Fruit fly (Drosophila melanogaster) whole organism, prepupa: ENCODE results near the gene CG6055.

ENCODE experiments used
- Blimp-1 ChIP-seq: fragments of 200-800 bp; sonication (Bioruptor generic); optimal IDR thresholded peaks from 3 replicates; lab custom pipeline; 2017; ENCODE audit warnings: missing biosample characterization, missing genetic modification characterization, mild to moderate bottlenecking, moderate library complexity, missing genetic modification reagents
- CG11294 ChIP-seq: fragments of 200-800 bp; sonication (Bioruptor generic); IDR thresholded peaks from 2 replicates; pipeline ENCODE4 v1.3.6; 2022; ENCODE audit warnings: missing biosample characterization, missing genetic modification characterization
- CG11762 ChIP-seq: fragments of 200-800 bp; sonication (Bioruptor generic); optimal IDR thresholded peaks from 3 replicates; lab custom pipeline; 2016; ENCODE audit warnings: missing biosample characterization, missing genetic modification characterization; ENCODE audit not compliant: insufficient read depth
- CG11902 ChIP-seq: fragments of 200-800 bp; sonication (Bioruptor generic); optimal IDR thresholded peaks from 3 replicates; lab custom pipeline; 2016; ENCODE audit warnings: missing biosample characterization, missing genetic modification characterization
- CG15336 ChIP-seq: fragments of 200-800 bp; sonication (Bioruptor generic); IDR thresholded peaks from 2 replicates; pipeline ENCODE4 v1.3.6; 2022; ENCODE audit warnings: missing biosample characterization, missing genetic modification characterization
- CG1621 ChIP-seq: fragments of 200-800 bp; sonication (Bioruptor generic); optimal IDR thresholded peaks from 3 replicates; lab custom pipeline; 2018; ENCODE audit warnings: missing biosample characterization, mild to moderate bottlenecking, missing genetic modification characterization
- CG16779 ChIP-seq: fragments of 200-800 bp; sonication (Bioruptor generic); optimal IDR thresholded peaks from 3 replicates; lab custom pipeline; 2017; ENCODE audit warnings: missing biosample characterization, mild to moderate bottlenecking, missing genetic modification characterization
- CG31627 ChIP-seq: fragments of 200-800 bp; sonication (Bioruptor generic); optimal IDR thresholded peaks from 3 replicates; lab custom pipeline; 2016; ENCODE audit warnings: missing biosample characterization, missing genetic modification characterization
- CG32006 ChIP-seq: fragments of 200-800 bp; sonication (Bioruptor generic); optimal IDR thresholded peaks from 3 replicates; lab custom pipeline; 2017; ENCODE audit warnings: missing biosample characterization, mild to moderate bottlenecking, missing genetic modification characterization
- CG34406 ChIP-seq: fragments of 200-800 bp; sonication (Bioruptor generic); optimal IDR thresholded peaks from 3 replicates; lab custom pipeline; 2016; ENCODE audit warnings: missing biosample characterization, missing genetic modification characterization
- CG3919 ChIP-seq: fragments of 200-800 bp; sonication (Bioruptor generic); optimal IDR thresholded peaks from 3 replicates; lab custom pipeline; 2016; ENCODE audit warnings: missing biosample characterization, missing genetic modification characterization
- CG4318 ChIP-seq: fragments of 200-800 bp; sonication (Bioruptor generic); optimal IDR thresholded peaks from 3 replicates; lab custom pipeline; 2017; ENCODE audit warnings: missing biosample characterization, mild to moderate bottlenecking, missing genetic modification characterization
- CG6276 ChIP-seq: fragments of 200-800 bp; sonication (Bioruptor generic); optimal IDR thresholded peaks from 2 replicates; lab custom pipeline; 2017; ENCODE audit warnings: missing biosample characterization, mild to moderate bottlenecking, missing genetic modification characterization
- CG6808 ChIP-seq: fragments of 200-800 bp; sonication (Bioruptor generic); optimal IDR thresholded peaks from 3 replicates; lab custom pipeline; 2017; ENCODE audit warnings: missing biosample characterization, missing genetic modification characterization, mild to moderate bottlenecking, moderate library complexity, missing genetic modification reagents
- CG7368 ChIP-seq: fragments of 200-800 bp; sonication (Bioruptor generic); optimal IDR thresholded peaks from 3 replicates; lab custom pipeline; 2016; ENCODE audit warnings: missing biosample characterization, missing genetic modification characterization
- CG8119 ChIP-seq: fragments of 200-800 bp; sonication (Bioruptor generic); IDR thresholded peaks from 3 replicates; pipeline ENCODE4 v1.3.6; 2022; ENCODE audit warnings: missing biosample characterization, missing genetic modification characterization
- CG8319 ChIP-seq: fragments of 200-800 bp; sonication (Bioruptor generic); optimal IDR thresholded peaks from 3 replicates; lab custom pipeline; 2016; ENCODE audit warnings: missing biosample characterization, missing genetic modification characterization
- CG8632 ChIP-seq: fragments of 200-800 bp; sonication (Bioruptor generic); optimal IDR thresholded peaks from 3 replicates; lab custom pipeline; 2016; ENCODE audit warnings: missing biosample characterization, missing genetic modification characterization
- CG9139 ChIP-seq: fragments of 200-800 bp; sonication (Bioruptor generic); optimal IDR thresholded peaks from 3 replicates; lab custom pipeline; 2017; ENCODE audit warnings: missing biosample characterization, mild to moderate bottlenecking, missing genetic modification characterization
- Eip75B ChIP-seq: fragments of 200-800 bp; sonication (Bioruptor generic); optimal IDR thresholded peaks from 3 replicates; lab custom pipeline; 2016; ENCODE audit warnings: missing biosample characterization, missing genetic modification characterization
- Eip78C ChIP-seq: fragments of 200-800 bp; sonication (Bioruptor generic); peaks from one replicate; lab custom pipeline; 2016; ENCODE audit warnings: missing biosample characterization, missing genetic modification characterization
- Eip93F ChIP-seq: fragments of 200-800 bp; sonication (Bioruptor generic); optimal IDR thresholded peaks from 2 replicates; lab custom pipeline; 2016; ENCODE audit warnings: missing biosample characterization, mild to moderate bottlenecking, missing genetic modification characterization
- Ets96B ChIP-seq: fragments of 200-800 bp; optimal IDR thresholded peaks from 2 replicates; lab custom pipeline; 2019; ENCODE audit warnings: missing biosample characterization, mild to moderate bottlenecking, missing genetic modification characterization, moderate library complexity
- Hr38 ChIP-seq: sonication (Bioruptor generic); optimal IDR thresholded peaks from 2 replicates; lab custom pipeline; 2016; ENCODE audit warnings: missing biosample characterization, missing genetic modification characterization
- Hr39 ChIP-seq: fragments of 200-800 bp; sonication (Bioruptor generic); optimal IDR thresholded peaks from 2 replicates; lab custom pipeline; 2016; ENCODE audit warnings: missing biosample characterization, missing genetic modification characterization
- Hr4 ChIP-seq: fragments of 200-800 bp; sonication (Bioruptor generic); optimal IDR thresholded peaks from 3 replicates; lab custom pipeline; 2016; ENCODE audit warnings: missing biosample characterization, missing genetic modification characterization
- OdsH ChIP-seq: fragments of 200-800 bp; sonication (Bioruptor generic); optimal IDR thresholded peaks from 3 replicates; lab custom pipeline; 2016; ENCODE audit warnings: missing biosample characterization, missing genetic modification characterization
- Sox102F ChIP-seq: fragments of 200-800 bp; sonication (Bioruptor generic); optimal IDR thresholded peaks from 2 replicates; lab custom pipeline; 2016; ENCODE audit warnings: missing biosample characterization, mild to moderate bottlenecking, missing genetic modification characterization
- achi ChIP-seq: fragments of 200-800 bp; sonication (Bioruptor generic); optimal IDR thresholded peaks from 3 replicates; lab custom pipeline; 2016; ENCODE audit warnings: missing biosample characterization, missing genetic modification characterization
- cyc ChIP-seq: fragments of 200-800 bp; sonication (Bioruptor generic); optimal IDR thresholded peaks from 3 replicates; lab custom pipeline; 2016; ENCODE audit warnings: missing biosample characterization, missing genetic modification characterization
- dac ChIP-seq: fragments of 200-800 bp; sonication (Bioruptor generic); optimal IDR thresholded peaks from 2 replicates; lab custom pipeline; 2017; ENCODE audit warnings: missing biosample characterization, mild to moderate bottlenecking, missing genetic modification characterization
- dsx ChIP-seq: fragments of 200-800 bp; optimal IDR thresholded peaks from 3 replicates; lab custom pipeline; 2019; ENCODE audit warnings: missing biosample characterization, mild to moderate bottlenecking, missing genetic modification characterization, moderate library complexity; ENCODE audit not compliant: poor library complexity, severe bottlenecking
- eg ChIP-seq: fragments of 200-800 bp; sonication (Bioruptor generic); IDR thresholded peaks from 3 replicates; pipeline ENCODE4 v1.3.6; 2022; ENCODE audit warnings: missing biosample characterization, missing genetic modification characterization
- esn ChIP-seq: fragments of 200-800 bp; sonication (Bioruptor generic); optimal IDR thresholded peaks from 2 replicates; lab custom pipeline; 2016; ENCODE audit warnings: missing biosample characterization, mild to moderate bottlenecking, missing genetic modification characterization, moderate library complexity
- fd59A ChIP-seq: fragments of 200-800 bp; sonication (Bioruptor generic); optimal IDR thresholded peaks from 2 replicates; lab custom pipeline; 2017; ENCODE audit warnings: missing biosample characterization, mild to moderate bottlenecking, missing genetic modification characterization, missing genetic modification reagents
- fkh ChIP-seq: fragments of 200-800 bp; sonication (Bioruptor generic); optimal IDR thresholded peaks from 3 replicates; lab custom pipeline; 2017; ENCODE audit warnings: missing biosample characterization, mild to moderate bottlenecking, missing genetic modification characterization, moderate library complexity
- net ChIP-seq: fragments of 200-800 bp; sonication (Bioruptor generic); optimal IDR thresholded peaks from 3 replicates; lab custom pipeline; 2016; ENCODE audit warnings: missing biosample characterization, missing genetic modification characterization
- pdm3 ChIP-seq: fragments of 200-800 bp; sonication (Bioruptor generic); optimal IDR thresholded peaks from 3 replicates; lab custom pipeline; 2016; ENCODE audit warnings: missing biosample characterization, missing genetic modification characterization
- salr ChIP-seq, 2 experiments: fragments of 200-800 bp; sonication (Bioruptor generic); optimal IDR thresholded peaks; 3 replicates each; lab custom pipeline; 2016 to 2018; ENCODE audit warnings: missing biosample characterization in 2 of 2, missing genetic modification characterization in 2 of 2, mild to moderate bottlenecking in 1 of 2
- spab ChIP-seq: fragments of 200-800 bp; sonication (Bioruptor generic); optimal IDR thresholded peaks from 2 replicates; lab custom pipeline; 2017; ENCODE audit warnings: missing biosample characterization, mild to moderate bottlenecking, missing genetic modification characterization, missing genetic modification reagents
- ss ChIP-seq, 2 experiments: fragments of 200-800 bp; sonication (Bioruptor generic); optimal IDR thresholded peaks; 2 replicates in 1 of 2; 3 replicates in 1 of 2; lab custom pipeline; 2017 to 2018; ENCODE audit warnings: mild to moderate bottlenecking in 2 of 2, missing biosample characterization in 2 of 2, missing genetic modification characterization in 2 of 2, moderate library complexity in 1 of 2
- svp ChIP-seq: fragments of 200-800 bp; sonication (Bioruptor generic); peaks from one replicate; lab custom pipeline; 2016; ENCODE audit warnings: missing biosample characterization, missing genetic modification characterization
- topi ChIP-seq: fragments of 200-800 bp; sonication (Bioruptor generic); optimal IDR thresholded peaks from 3 replicates; lab custom pipeline; 2016; ENCODE audit warnings: missing biosample characterization, missing genetic modification characterization

The CG6055 gene

dm6 chr2L:7420305-7421287 is 45.7 kb upstream of the CG6055 start (continued):
- TF ChIP-seq dsx (GFP tag; lab: Kevin White, UChicago) (peak; percentile 85), eg (GFP tag; lab: Robert Waterston, UW) (peak; percentile 77), CG3919 (GFP tag; lab: Kevin White, UChicago) (peak; percentile 86), CG15336 (GFP tag; lab: Robert Waterston, UW) (peak; percentile 79), svp (GFP tag; lab: Kevin White, UChicago) (peak; percentile 94), esn (GFP tag; lab: Kevin White, UChicago) (peak; percentile 88), fkh (no peak), Blimp-1 (GFP tag; lab: Kevin White, UChicago) (peak; percentile 35), Sox102F (peak; percentile 81), topi (peak; percentile 89), CG9139 (peak; percentile 83), cyc (GFP tag; lab: Kevin White, UChicago) (peak; percentile 74), Hr38 (GFP tag; lab: Kevin White, UChicago) (no peak), CG8119 (GFP tag; lab: Robert Waterston, UW) (peak; percentile 85), CG1621 (tag; lab: Kevin White, UChicago) (peak; percentile 94), Eip75B (GFP tag; lab: Kevin White, UChicago) (peak; percentile 80), CG8632 (GFP tag; lab: Kevin White, UChicago) (peak; percentile 74), achi (GFP tag; lab: Kevin White, UChicago) (peak; percentile 85), salr (GFP tag; optimal IDR thresholded peaks at IDR 0.05; lab: Kevin White, UChicago) (peak; percentile 63 to 90), Ets96B (tag; lab: Kevin White, UChicago) (peak; percentile 96), CG32006 (GFP tag; lab: Kevin White, UChicago) (peak; percentile 80), spab (peak; percentile 89), CG8319 (peak; percentile 72)
- TF ChIP-seq, all 60 proteins: peak for 58

DNA sequence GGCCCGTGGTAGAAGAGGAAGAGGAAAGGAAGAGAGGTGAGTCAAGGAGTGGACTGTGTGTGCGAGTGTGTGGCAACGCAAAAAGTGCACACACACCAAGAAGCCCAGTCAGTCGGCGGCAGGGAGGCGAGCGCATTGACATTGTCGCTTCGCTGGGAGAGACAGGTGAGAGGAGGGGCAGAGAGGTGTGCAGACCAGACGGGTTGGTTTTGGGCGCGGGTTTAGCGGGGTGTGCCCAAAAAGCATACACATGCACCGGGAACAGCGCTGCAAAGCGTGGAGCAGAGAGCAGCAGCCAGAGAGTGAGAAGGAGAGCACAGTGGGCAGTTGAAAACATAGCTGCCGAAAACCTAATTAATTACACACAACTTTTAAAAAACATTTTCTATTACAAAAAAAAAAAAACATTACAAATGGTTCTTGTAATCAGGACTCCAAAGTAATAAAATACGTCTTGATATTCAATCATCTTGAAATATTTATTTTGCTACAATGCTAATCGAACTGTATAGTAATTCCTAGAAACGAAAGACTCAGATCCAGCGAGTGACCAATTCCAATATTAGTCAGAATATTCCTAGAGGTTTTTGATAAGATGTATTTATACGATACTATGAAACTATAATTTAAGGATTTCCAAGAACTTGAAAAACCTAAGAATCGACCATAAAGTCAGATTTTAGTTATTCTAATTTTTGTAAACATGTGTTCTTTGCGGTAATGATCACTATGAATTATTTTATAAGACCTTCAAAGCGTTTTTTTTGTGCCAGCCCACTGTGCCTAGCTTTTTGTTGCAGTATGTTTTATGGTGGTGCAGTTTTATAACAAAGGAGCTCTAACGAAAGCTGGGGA is 43.7 kb upstream of the CG6055 start:
- TF ChIP-seq CG32006 (GFP tag; lab: Kevin White, UChicago): peak; percentile 93
- peak; percentile 77 for TF ChIP-seq CG15336 (GFP tag; lab: Robert Waterston, UW)
- peak; percentile 92 for TF ChIP-seq svp (GFP tag; lab: Kevin White, UChicago)
- peak; percentile 89 for TF ChIP-seq topi
- TF ChIP-seq Hr39 (GFP tag; lab: Kevin White, UChicago): peak; percentile 82
- peak; percentile 64 for TF ChIP-seq dac (GFP tag; lab: Kevin White, UChicago)
- peak; percentile 43 for TF ChIP-seq CG11902 (GFP tag; lab: Kevin White, UChicago)
- TF ChIP-seq CG6276 (GFP tag; lab: Kevin White, UChicago): peak; percentile 83
- TF ChIP-seq CG31627 (GFP tag; lab: Kevin White, UChicago): peak; percentile 86
- TF ChIP-seq dsx (GFP tag; lab: Kevin White, UChicago): peak; percentile 98
- peak; percentile 76 for TF ChIP-seq net (GFP tag; lab: Kevin White, UChicago)
- TF ChIP-seq salr (GFP tag; optimal IDR thresholded peaks at IDR 0.05; lab: Kevin White, UChicago): peak in 1 of 2 experiments; percentile 91
- TF ChIP-seq fkh: no peak
- TF ChIP-seq eg (GFP tag; lab: Robert Waterston, UW): peak; percentile 68; the same call in 1 of the 3 replicates
- peak; percentile 38 for TF ChIP-seq CG8319
- TF ChIP-seq CG16779 (tag; lab: Kevin White, UChicago): peak; percentile 62
- TF ChIP-seq Eip93F (GFP tag; lab: Kevin White, UChicago): no peak
- TF ChIP-seq Hr4 (GFP tag; lab: Kevin White, UChicago): peak; percentile 81
- peak; percentile 97 for TF ChIP-seq Eip78C (GFP tag; lab: Kevin White, UChicago)
- TF ChIP-seq CG11294 (GFP tag; lab: Robert Waterston, UW): no peak
- no peak for TF ChIP-seq CG7368 (GFP tag; lab: Kevin White, UChicago)
- peak; percentile 43 to 64 for TF ChIP-seq ss (GFP tag; optimal IDR thresholded peaks at IDR 0.05; lab: Kevin White, UChicago)
- peak; percentile 74 for TF ChIP-seq CG6808
- TF ChIP-seq CG1621 (tag; lab: Kevin White, UChicago): peak; percentile 41
- TF ChIP-seq Eip75B (GFP tag; lab: Kevin White, UChicago): peak; percentile 79
- peak; percentile 54 for TF ChIP-seq fd59A (GFP tag; lab: Kevin White, UChicago)
- peak; percentile 85 for TF ChIP-seq CG4318 (GFP tag; lab: Kevin White, UChicago)
- peak; percentile 75 for TF ChIP-seq OdsH
- TF ChIP-seq CG34406 (GFP tag; lab: Kevin White, UChicago): peak; percentile 81
- TF ChIP-seq CG11762 (GFP tag; lab: Kevin White, UChicago): peak; percentile 55
- peak; percentile 83 for TF ChIP-seq pdm3
